Worm (Caenorhabditis elegans): ENCODE measurements around the gene cyp-33C2.
"Not testable (repeated sequence)": the region's sequence is repeated elsewhere in the genome, so short reads cannot be mapped to it uniquely, and the experiment has no call there.

ce11 chrV:2144408-2144807 is 38.9 kb upstream of the cyp-33C2 start, which contains the start of gene F22F7.12:
- TF ChIP-seq lin-39 (tag; optimal IDR thresholded peaks at IDR 0.05); nhr-43 (tag; optimal IDR thresholded peaks at IDR 0.05; ENCODE audit: poor library complexity, severe bottlenecking): not testable (repeated sequence)

Measured in whole organism, L3 larva.